Fruit fly (Drosophila melanogaster) whole organism, embryonic: ENCODE measurements around the gene CG32087.

Experiments
- ATbp ChIP-seq: fragments of 200-800 bp; sonication (Bioruptor generic); optimal IDR thresholded peaks from 2 replicates; lab custom pipeline; 2017; ENCODE audit warnings: missing biosample characterization, mild to moderate bottlenecking, missing genetic modification characterization, missing genetic modification reagents
- Adf1 ChIP-seq: fragments of 200-800 bp; sonication (Bioruptor generic); IDR thresholded peaks from 2 replicates; pipeline ENCODE4 v1.3.6; 2022; ENCODE audit warnings: missing biosample characterization, missing genetic modification characterization
- Atf6 ChIP-seq: fragments of 200-800 bp; sonication (Bioruptor generic); IDR thresholded peaks from 2 replicates; pipeline ENCODE4 v1.3.6; 2022; ENCODE audit warnings: missing biosample characterization, missing genetic modification characterization
- Bdp1 ChIP-seq: fragments of 200-800 bp; sonication (Bioruptor generic); optimal IDR thresholded peaks from 3 replicates; lab custom pipeline; 2016; ENCODE audit warnings: missing biosample characterization, missing genetic modification characterization
- CG1024 ChIP-seq: fragments of 200-800 bp; sonication (Bioruptor generic); IDR thresholded peaks from 2 replicates; pipeline ENCODE4 v1.3.6; 2022; ENCODE audit warnings: missing biosample characterization, missing genetic modification characterization
- CG10274 ChIP-seq: fragments of 200-800 bp; sonication (Bioruptor generic); optimal IDR thresholded peaks from 3 replicates; lab custom pipeline; 2017; ENCODE audit warnings: missing biosample characterization, mild to moderate bottlenecking, missing genetic modification characterization
- CG12299 ChIP-seq: fragments of 200-800 bp; sonication (Bioruptor generic); optimal IDR thresholded peaks from 2 replicates; lab custom pipeline; 2018; ENCODE audit warnings: missing biosample characterization, mild to moderate bottlenecking, missing genetic modification characterization
- CG15479 ChIP-seq: fragments of 200-800 bp; sonication (Bioruptor generic); optimal IDR thresholded peaks from 3 replicates; lab custom pipeline; 2019; ENCODE audit warnings: missing biosample characterization, mild to moderate bottlenecking, missing genetic modification characterization, moderate library complexity
- CG2712 ChIP-seq: fragments of 200-800 bp; optimal IDR thresholded peaks from 3 replicates; lab custom pipeline; 2019; ENCODE audit warnings: missing biosample characterization, mild to moderate bottlenecking, missing genetic modification characterization, moderate library complexity
- CG2889 ChIP-seq: fragments of 200-800 bp; sonication (Bioruptor generic); IDR thresholded peaks from 3 replicates; pipeline ENCODE4 v1.3.6; 2022; ENCODE audit warnings: missing biosample characterization, missing genetic modification characterization
- CG31441 ChIP-seq: fragments of 200-800 bp; sonication (Bioruptor generic); IDR thresholded peaks from 2 replicates; pipeline ENCODE4 v1.3.6; 2022; ENCODE audit warnings: missing biosample characterization, missing genetic modification characterization
- CG32532 ChIP-seq: fragments of 200-800 bp; sonication (Bioruptor generic); IDR thresholded peaks from 2 replicates; pipeline ENCODE4 v1.3.6; 2022; ENCODE audit warnings: missing biosample characterization, missing genetic modification characterization
- CG34224 ChIP-seq: fragments of 200-800 bp; sonication (Bioruptor generic); IDR thresholded peaks from 3 replicates; pipeline ENCODE4 v1.3.6; 2022; ENCODE audit warnings: missing biosample characterization, missing genetic modification characterization; ENCODE audit not compliant: partially characterized antibody
- CG42726 ChIP-seq: fragments of 200-800 bp; sonication (Bioruptor generic); IDR thresholded peaks from 2 replicates; pipeline ENCODE4 v1.3.6; 2022; ENCODE audit warnings: missing biosample characterization, missing genetic modification characterization; ENCODE audit not compliant: partially characterized antibody
- CG4404 ChIP-seq: fragments of 200-800 bp; sonication (Bioruptor generic); IDR thresholded peaks from 2 replicates; pipeline ENCODE4 v1.3.6; 2022; ENCODE audit warnings: missing biosample characterization, missing genetic modification characterization
- CG4854 ChIP-seq: fragments of 200-800 bp; sonication (Bioruptor generic); optimal IDR thresholded peaks from 2 replicates; lab custom pipeline; 2016; ENCODE audit warnings: missing biosample characterization, missing genetic modification characterization, inconsistent platforms
- CG7357 ChIP-seq: fragments of 200-800 bp; sonication (Bioruptor generic); IDR thresholded peaks from 3 replicates; pipeline ENCODE4 v1.3.6; 2022; ENCODE audit warnings: missing biosample characterization, missing genetic modification characterization
- CHES-1-like ChIP-seq: fragments of 200-800 bp; sonication (Bioruptor generic); optimal IDR thresholded peaks from 2 replicates; lab custom pipeline; 2016; ENCODE audit warnings: missing biosample characterization, missing genetic modification characterization
- CrebB ChIP-seq: fragments of 200-800 bp; sonication (Bioruptor generic); optimal IDR thresholded peaks from 3 replicates; lab custom pipeline; 2018; ENCODE audit warnings: missing biosample characterization, mild to moderate bottlenecking, missing genetic modification characterization
- Deaf1 ChIP-seq: fragments of 200-800 bp; optimal IDR thresholded peaks from 3 replicates; lab custom pipeline; 2019; ENCODE audit warnings: missing biosample characterization, mild to moderate bottlenecking, missing genetic modification characterization, moderate library complexity
- ERR ChIP-seq: fragments of 200-800 bp; sonication (Bioruptor generic); optimal IDR thresholded peaks from 2 replicates; lab custom pipeline; 2016; ENCODE audit warnings: missing biosample characterization, missing genetic modification characterization
- GATAe ChIP-seq: fragments of 200-800 bp; sonication (Bioruptor generic); conservative IDR thresholded peaks from 2 replicates; pipeline ENCODE4 v1.3.6; 2022; ENCODE audit warnings: missing biosample characterization, missing genetic modification characterization
- Hr39 ChIP-seq: fragments of >200 bp; optimal IDR thresholded peaks from 2 replicates; lab custom pipeline; 2017
- Med ChIP-seq: fragments of 200-800 bp; sonication (Bioruptor generic); peaks from one replicate; lab custom pipeline; 2016; ENCODE audit warnings: missing biosample characterization, missing genetic modification characterization, mild to moderate bottlenecking, inconsistent platforms, moderate library complexity
- Nf-YC ChIP-seq: fragments of 200-800 bp; optimal IDR thresholded peaks from 3 replicates; lab custom pipeline; 2019; ENCODE audit warnings: missing biosample characterization, mild to moderate bottlenecking, missing genetic modification characterization, moderate library complexity
- Pdp1 ChIP-seq, 2 experiments: fragments of 200-800 bp; sonication (Bioruptor generic); optimal IDR thresholded peaks; 3 replicates each; lab custom pipeline; 2016; ENCODE audit warnings: missing biosample characterization in 2 of 2, missing genetic modification characterization in 2 of 2, mild to moderate bottlenecking in 1 of 2, moderate library complexity in 1 of 2
- Xrp1 ChIP-seq: fragments of 200-800 bp; sonication (Bioruptor generic); IDR thresholded peaks from 2 replicates; pipeline ENCODE4 v1.3.6; 2022; ENCODE audit warnings: missing biosample characterization, missing genetic modification characterization
- ac ChIP-seq: fragments of 200-800 bp; sonication (Bioruptor generic); optimal IDR thresholded peaks from 3 replicates; lab custom pipeline; 2017; ENCODE audit warnings: missing biosample characterization, mild to moderate bottlenecking, missing genetic modification characterization
- ato ChIP-seq: fragments of 200-800 bp; sonication (Bioruptor generic); IDR thresholded peaks from 2 replicates; pipeline ENCODE4 v1.3.6; 2022; ENCODE audit warnings: missing biosample characterization, missing genetic modification characterization; ENCODE audit not compliant: partially characterized antibody
- chinmo ChIP-seq: fragments of 200-800 bp; sonication (Bioruptor generic); IDR thresholded peaks from 4 replicates; pipeline ENCODE4 v1.3.6; 2022; ENCODE audit warnings: missing biosample characterization, missing genetic modification characterization; ENCODE audit not compliant: partially characterized antibody
- ci ChIP-seq: fragments of 200-800 bp; sonication (Bioruptor generic); IDR thresholded peaks from 3 replicates; pipeline ENCODE4 v1.3.6; 2022; ENCODE audit warnings: missing biosample characterization, missing genetic modification characterization
- exex ChIP-seq: fragments of 200-800 bp; sonication (Bioruptor generic); optimal IDR thresholded peaks from 4 replicates; lab custom pipeline; 2018; ENCODE audit warnings: missing biosample characterization, mild to moderate bottlenecking, missing genetic modification characterization, moderate library complexity
- gce ChIP-seq: fragments of 200-800 bp; sonication (Bioruptor generic); IDR thresholded peaks from 3 replicates; pipeline ENCODE4 v1.3.6; 2022; ENCODE audit warnings: missing biosample characterization, missing genetic modification characterization
- gcm ChIP-seq: fragments of 200-800 bp; sonication (Bioruptor generic); optimal IDR thresholded peaks from 2 replicates; lab custom pipeline; 2019; ENCODE audit warnings: missing biosample characterization, mild to moderate bottlenecking, missing genetic modification characterization, moderate library complexity
- gem ChIP-seq: fragments of 200-800 bp; sonication (Bioruptor generic); optimal IDR thresholded peaks from 2 replicates; lab custom pipeline; 2019; ENCODE audit warnings: missing biosample characterization, mild to moderate bottlenecking, missing genetic modification characterization, moderate library complexity
- grn ChIP-seq: fragments of 200-800 bp; sonication (Bioruptor generic); optimal IDR thresholded peaks from 3 replicates; lab custom pipeline; 2017; ENCODE audit warnings: missing biosample characterization, missing genetic modification characterization
- h ChIP-seq: fragments of >200 bp; optimal IDR thresholded peaks from 2 replicates; lab custom pipeline; 2017
- lab ChIP-seq: fragments of 200-800 bp; sonication (Bioruptor generic); optimal IDR thresholded peaks from 3 replicates; lab custom pipeline; 2017; ENCODE audit warnings: missing biosample characterization, missing genetic modification characterization, mild to moderate bottlenecking, moderate library complexity, missing genetic modification reagents
- luna ChIP-seq: fragments of 200-800 bp; sonication (Bioruptor generic); optimal IDR thresholded peaks from 2 replicates; lab custom pipeline; 2016; ENCODE audit warnings: missing biosample characterization, missing genetic modification characterization
- mirr ChIP-seq: fragments of 200-800 bp; sonication (Bioruptor generic); optimal IDR thresholded peaks from 3 replicates; lab custom pipeline; 2018; ENCODE audit warnings: missing biosample characterization, mild to moderate bottlenecking, missing genetic modification characterization
- phol ChIP-seq: fragments of 200-800 bp; sonication (Bioruptor generic); optimal IDR thresholded peaks from 3 replicates; lab custom pipeline; 2018; ENCODE audit warnings: missing biosample characterization, mild to moderate bottlenecking, missing genetic modification characterization, moderate library complexity
- scrt ChIP-seq: fragments of 200-800 bp; sonication (Bioruptor generic); optimal IDR thresholded peaks from 2 replicates; lab custom pipeline; 2018; ENCODE audit warnings: missing biosample characterization, mild to moderate bottlenecking, missing genetic modification characterization, moderate library complexity
- sqz ChIP-seq: fragments of 200-800 bp; sonication (Bioruptor generic); optimal IDR thresholded peaks from 3 replicates; lab custom pipeline; 2018; ENCODE audit warnings: missing biosample characterization, mild to moderate bottlenecking, missing genetic modification characterization
- stc ChIP-seq: fragments of 200-800 bp; sonication (Bioruptor generic); IDR thresholded peaks from 2 replicates; pipeline ENCODE4 v1.3.6; 2022; ENCODE audit warnings: missing biosample characterization, missing genetic modification characterization
- sug ChIP-seq: fragments of 200-800 bp; optimal IDR thresholded peaks from 2 replicates; lab custom pipeline; 2019; ENCODE audit warnings: missing biosample characterization, mild to moderate bottlenecking, missing genetic modification characterization, moderate library complexity
- tna ChIP-seq: fragments of 200-800 bp; sonication (Bioruptor generic); IDR thresholded peaks from 2 replicates; pipeline ENCODE4 v1.3.6; 2022; ENCODE audit warnings: missing biosample characterization, missing genetic modification characterization; ENCODE audit not compliant: partially characterized antibody
- vnd ChIP-seq: fragments of 200-800 bp; sonication (Bioruptor generic); IDR thresholded peaks from 3 replicates; pipeline ENCODE4 v1.3.6; 2022; ENCODE audit warnings: missing biosample characterization, missing genetic modification characterization; ENCODE audit not compliant: partially characterized antibody

The CG32087 gene

dm6 chr3L:11772608-11773017 is 40.7 kb downstream of the CG32087 start (continued):
- TF ChIP-seq CG34224 (0 out of 3 replicates have a peak, but pooled peaks have one; percentile 13), Atf6 (GFP tag; lab: Robert Waterston, UW) (0 out of 2 replicates have a peak, but pooled peaks have one; percentile 12), Nf-YC (tag; lab: Kevin White, UChicago) (peak; percentile 67), ERR (no peak)

dm6 chr3L:11773796-11774195 is 41.9 kb downstream of the CG32087 start:
- TF ChIP-seq Bdp1 (GFP tag; lab: Kevin White, UChicago) (peak; percentile 31), vnd (GFP tag; lab: Robert Waterston, UW) (no peak), grn (GFP tag; lab: Kevin White, UChicago) (peak; percentile 16), sqz (GFP tag; lab: Kevin White, UChicago) (no peak), h (no peak), chinmo (GFP tag; lab: Robert Waterston, UW) (0 out of 4 replicates have a peak, but pooled peaks have one; percentile 20), CG15479 (no peak)

- TF ChIP-seq ATbp (GFP tag; lab: Kevin White, UChicago) (no peak), lab (no peak), gcm (no peak), CHES-1-like (GFP tag; lab: Kevin White, UChicago) (no peak), CrebB (tag; lab: Kevin White, UChicago) (no peak), CG4404 (GFP tag; lab: Robert Waterston, UW) (no peak), Xrp1 (GFP tag; lab: Robert Waterston, UW) (no peak), CG31441 (GFP tag; lab: Robert Waterston, UW) (no peak), CG12299 (tag; lab: Kevin White, UChicago) (no peak), CG2889 (no peak), ac (no peak), CG2712 (no peak), Hr39 (lab: Kevin White, UChicago) (no peak)
These were observed 42.5 kb downstream of the CG32087 start, which contains the start of gene Tim13 for dm6 chr3L:11774401-11774800. Tim13 (minus strand) TSS chr3L:11774501.

dm6 chr3L:11776731-11777130 is 44.8 kb downstream of the CG32087 start, which contains the start of gene CG14131:
CG14131 (plus strand) TSS chr3L:11777073.
- TF ChIP-seq CG42726 (GFP tag; lab: Robert Waterston, UW): no peak
- TF ChIP-seq CG1024 (GFP tag; lab: Robert Waterston, UW): no peak
- TF ChIP-seq stc (GFP tag; lab: Robert Waterston, UW): no peak
- 0 out of 2 replicates have a peak, but pooled peaks have one; percentile 21 for TF ChIP-seq GATAe (GFP tag; lab: Robert Waterston, UW)
- peak; percentile 18; the same call in 1 of the 3 replicates for TF ChIP-seq ci (GFP tag; lab: Robert Waterston, UW)
- TF ChIP-seq phol (tag; lab: Kevin White, UChicago): no peak
- peak; percentile 65 for TF ChIP-seq Med (GFP tag; lab: Kevin White, UChicago)
- TF ChIP-seq CG7357 (GFP tag; lab: Robert Waterston, UW): no peak
- no peak for TF ChIP-seq ato (GFP tag; lab: Robert Waterston, UW)
- no peak for TF ChIP-seq gem (tag; lab: Kevin White, UChicago)
- TF ChIP-seq scrt: no peak
- TF ChIP-seq luna (GFP tag; lab: Kevin White, UChicago): no peak
- TF ChIP-seq Pdp1 (GFP tag; optimal IDR thresholded peaks at IDR 0.05; lab: Kevin White, UChicago): peak in 1 of 2 experiments; percentile 30
- TF ChIP-seq tna (GFP tag; lab: Robert Waterston, UW): no peak
- TF ChIP-seq Adf1 (GFP tag; lab: Robert Waterston, UW): peak; percentile 74
- no peak for TF ChIP-seq gce
- TF ChIP-seq grn (GFP tag; lab: Kevin White, UChicago): peak; percentile 93
- no peak for TF ChIP-seq CHES-1-like (GFP tag; lab: Kevin White, UChicago)
- TF ChIP-seq Deaf1: peak; percentile 83
- peak; percentile 99 for TF ChIP-seq exex (tag; lab: Kevin White, UChicago)
- no peak for TF ChIP-seq CG4854 (GFP tag; lab: Kevin White, UChicago)
- TF ChIP-seq CG10274 (GFP tag; lab: Kevin White, UChicago): no peak
- TF ChIP-seq mirr (GFP tag; lab: Kevin White, UChicago): peak; percentile 97
- TF ChIP-seq CG32532 (GFP tag; lab: Robert Waterston, UW): peak; percentile 38; the same call in 1 of the 2 replicates
- TF ChIP-seq sug (tag; lab: Kevin White, UChicago): peak; percentile 48
